Fruit fly (Drosophila melanogaster) whole organism, embryonic: ENCODE measurements around the gene mRpL39.

Experiments
- CG10147 ChIP-seq: fragments of 200-800 bp; sonication (Bioruptor generic); optimal IDR thresholded peaks from 2 replicates; lab custom pipeline; 2019; ENCODE audit warnings: missing biosample characterization, mild to moderate bottlenecking, missing genetic modification characterization, moderate library complexity
- CG10979 ChIP-seq: fragments of 200-800 bp; sonication (Bioruptor generic); optimal IDR thresholded peaks from 2 replicates; lab custom pipeline; 2018; ENCODE audit warnings: missing biosample characterization, mild to moderate bottlenecking, missing genetic modification characterization, moderate library complexity
- CG11504 ChIP-seq: fragments of 200-800 bp; sonication (Bioruptor generic); optimal IDR thresholded peaks from 3 replicates; lab custom pipeline; 2019; ENCODE audit warnings: missing biosample characterization, mild to moderate bottlenecking, missing genetic modification characterization, moderate library complexity
- CG11695 ChIP-seq: fragments of 200-800 bp; sonication (Bioruptor generic); IDR thresholded peaks from 3 replicates; pipeline ENCODE4 v1.3.6; 2022; ENCODE audit warnings: missing biosample characterization, missing genetic modification characterization
- CG1233 ChIP-seq: fragments of 200-800 bp; sonication (Bioruptor generic); optimal IDR thresholded peaks from 4 replicates; lab custom pipeline; 2018; ENCODE audit warnings: missing biosample characterization, mild to moderate bottlenecking, missing genetic modification characterization
- CG15269 ChIP-seq: fragments of 200-800 bp; sonication (Bioruptor generic); optimal IDR thresholded peaks from 2 replicates; lab custom pipeline; 2018; ENCODE audit warnings: missing biosample characterization, mild to moderate bottlenecking, missing genetic modification characterization, moderate library complexity
- CG17186 ChIP-seq: fragments of 200-800 bp; sonication (Bioruptor generic); optimal IDR thresholded peaks from 3 replicates; lab custom pipeline; 2017; ENCODE audit warnings: missing biosample characterization, missing genetic modification reagents, missing genetic modification characterization
- CG17359 ChIP-seq: fragments of 200-800 bp; sonication (Bioruptor generic); optimal IDR thresholded peaks from 3 replicates; lab custom pipeline; 2018; ENCODE audit warnings: missing biosample characterization, mild to moderate bottlenecking, missing genetic modification characterization, moderate library complexity
- CG17361 ChIP-seq: fragments of 200-800 bp; sonication (Bioruptor generic); IDR thresholded peaks from 3 replicates; pipeline ENCODE4 v1.3.6; 2022; ENCODE audit warnings: missing biosample characterization, missing genetic modification characterization
- CG2199 ChIP-seq: fragments of 200-800 bp; sonication (Bioruptor generic); IDR thresholded peaks from 3 replicates; pipeline ENCODE4 v1.3.6; 2022; ENCODE audit warnings: missing biosample characterization, missing genetic modification characterization
- CG30403 ChIP-seq: fragments of 200-800 bp; sonication (Bioruptor generic); optimal IDR thresholded peaks from 3 replicates; lab custom pipeline; 2016; ENCODE audit warnings: missing biosample characterization, missing genetic modification characterization
- CG31388 ChIP-seq: fragments of 200-800 bp; sonication (Bioruptor generic); optimal IDR thresholded peaks from 2 replicates; lab custom pipeline; 2016; ENCODE audit warnings: missing biosample characterization, missing genetic modification characterization
- CG3838 ChIP-seq: fragments of 200-800 bp; sonication (Bioruptor generic); optimal IDR thresholded peaks from 3 replicates; lab custom pipeline; 2016; ENCODE audit warnings: missing biosample characterization, missing genetic modification characterization
- CG7357 ChIP-seq: fragments of 200-800 bp; sonication (Bioruptor generic); IDR thresholded peaks from 3 replicates; pipeline ENCODE4 v1.3.6; 2022; ENCODE audit warnings: missing biosample characterization, missing genetic modification characterization
- CG8924 ChIP-seq: fragments of 200-800 bp; optimal IDR thresholded peaks from 3 replicates; lab custom pipeline; 2019; ENCODE audit warnings: missing biosample characterization, mild to moderate bottlenecking, missing genetic modification characterization, moderate library complexity
- CG9609 ChIP-seq: fragments of 200-800 bp; sonication (Bioruptor generic); optimal IDR thresholded peaks from 3 replicates; lab custom pipeline; 2016; ENCODE audit warnings: missing biosample characterization, missing genetic modification characterization
- CkIIα-i1 ChIP-seq: fragments of 200-800 bp; sonication (Bioruptor generic); IDR thresholded peaks from 2 replicates; pipeline ENCODE4 v1.3.6; 2022; ENCODE audit warnings: missing biosample characterization, missing genetic modification characterization
- Eip74EF ChIP-seq, 2 experiments: fragments of 200-800 bp in 1 of 2; fragments of >200 bp in 1 of 2; sonication (Bioruptor generic) in 1 of 2; optimal IDR thresholded peaks; 2 replicates each; lab custom pipeline; 2017 to 2019; ENCODE audit warnings: missing biosample characterization in 2 of 2, missing genetic modification characterization in 2 of 2, mild to moderate bottlenecking in 1 of 2, moderate library complexity in 1 of 2
- Ets97D ChIP-seq: fragments of 200-800 bp; sonication (Bioruptor generic); optimal IDR thresholded peaks from 3 replicates; lab custom pipeline; 2016; ENCODE audit warnings: missing biosample characterization, missing genetic modification characterization
- HLH4C ChIP-seq: fragments of 200-800 bp; sonication (Bioruptor generic); IDR thresholded peaks from 3 replicates; pipeline ENCODE4 v1.3.6; 2022; ENCODE audit warnings: missing biosample characterization, missing genetic modification characterization; ENCODE audit not compliant: partially characterized antibody
- Hr3 ChIP-seq: fragments of 200-800 bp; sonication (Bioruptor generic); optimal IDR thresholded peaks from 3 replicates; lab custom pipeline; 2016; ENCODE audit warnings: missing biosample characterization, missing genetic modification characterization
- Hr51 ChIP-seq, 2 experiments: fragments of 200-800 bp; sonication (Bioruptor generic); optimal IDR thresholded peaks; 2 replicates in 1 of 2; 3 replicates in 1 of 2; lab custom pipeline; 2016 to 2018; ENCODE audit warnings: missing biosample characterization in 2 of 2, missing genetic modification characterization in 2 of 2, mild to moderate bottlenecking in 1 of 2, moderate library complexity in 1 of 2
- Mrtf ChIP-seq: fragments of 200-800 bp; sonication (Bioruptor generic); IDR thresholded peaks from 3 replicates; pipeline ENCODE4 v1.3.6; 2022; ENCODE audit warnings: missing biosample characterization, missing genetic modification characterization
- Neu2 ChIP-seq: fragments of 200-800 bp; sonication (Bioruptor generic); optimal IDR thresholded peaks from 3 replicates; lab custom pipeline; 2016; ENCODE audit warnings: missing biosample characterization, missing genetic modification characterization, borderline replicate concordance
- Nf-YB ChIP-seq: fragments of 200-800 bp; sonication (Bioruptor generic); optimal IDR thresholded peaks from 3 replicates; lab custom pipeline; 2019; ENCODE audit warnings: missing biosample characterization, mild to moderate bottlenecking, missing genetic modification characterization, moderate library complexity
- Opbp ChIP-seq: fragments of 200-800 bp; sonication (Bioruptor generic); IDR thresholded peaks from 3 replicates; pipeline ENCODE4 v1.3.6; 2022; ENCODE audit warnings: missing biosample characterization, missing genetic modification characterization; ENCODE audit not compliant: partially characterized antibody
- Sox102F ChIP-seq: fragments of 200-800 bp; sonication (Bioruptor generic); optimal IDR thresholded peaks from 2 replicates; lab custom pipeline; 2018; ENCODE audit warnings: missing biosample characterization, mild to moderate bottlenecking, missing genetic modification characterization, moderate library complexity
- Taf1 ChIP-seq: fragments of 200-800 bp; sonication (Bioruptor generic); IDR thresholded peaks from 2 replicates; pipeline ENCODE4 v1.3.6; 2022; ENCODE audit warnings: missing biosample characterization, missing genetic modification characterization
- ab ChIP-seq: fragments of 200-800 bp; sonication (Bioruptor generic); optimal IDR thresholded peaks from 2 replicates; lab custom pipeline; 2016; ENCODE audit warnings: missing biosample characterization, missing genetic modification characterization
- ara ChIP-seq: fragments of 200-800 bp; sonication (Bioruptor generic); IDR thresholded peaks from 2 replicates; pipeline ENCODE4 v1.3.6; 2022; ENCODE audit warnings: missing biosample characterization, missing genetic modification characterization
- bigmax ChIP-seq: fragments of 200-800 bp; sonication (Bioruptor generic); optimal IDR thresholded peaks from 2 replicates; lab custom pipeline; 2018; ENCODE audit warnings: missing biosample characterization, mild to moderate bottlenecking, missing genetic modification characterization
- br ChIP-seq: fragments of >200 bp; optimal IDR thresholded peaks from 2 replicates; lab custom pipeline; 2017
- croc ChIP-seq: fragments of 200-800 bp; sonication (Bioruptor generic); conservative IDR thresholded peaks from 3 replicates; pipeline ENCODE4 v1.3.6; 2022; ENCODE audit warnings: missing biosample characterization, missing genetic modification characterization
- dati ChIP-seq: fragments of 200-800 bp; sonication (Bioruptor generic); IDR thresholded peaks from 2 replicates; pipeline ENCODE4 v1.3.6; 2022; ENCODE audit warnings: missing biosample characterization, missing genetic modification characterization
- en ChIP-seq: fragments of 200-800 bp; sonication (Bioruptor generic); optimal IDR thresholded peaks from 2 replicates; lab custom pipeline; 2016; ENCODE audit warnings: missing biosample characterization, missing genetic modification characterization
- gcm2 ChIP-seq: fragments of 200-800 bp; sonication (Bioruptor generic); optimal IDR thresholded peaks from 2 replicates; lab custom pipeline; 2016; ENCODE audit warnings: missing biosample characterization, missing genetic modification characterization
- gem ChIP-seq: fragments of 200-800 bp; sonication (Bioruptor generic); optimal IDR thresholded peaks from 2 replicates; lab custom pipeline; 2019; ENCODE audit warnings: missing biosample characterization, mild to moderate bottlenecking, missing genetic modification characterization, moderate library complexity
- gsb ChIP-seq: fragments of 200-800 bp; sonication (Bioruptor generic); IDR thresholded peaks from 2 replicates; pipeline ENCODE4 v1.3.6; 2022; ENCODE audit warnings: missing biosample characterization, missing genetic modification characterization
- hbn ChIP-seq: fragments of 200-800 bp; sonication (Bioruptor generic); IDR thresholded peaks from 2 replicates; pipeline ENCODE4 v1.3.6; 2022; ENCODE audit warnings: missing biosample characterization, missing genetic modification characterization; ENCODE audit not compliant: partially characterized antibody
- hth ChIP-seq: fragments of >200 bp; optimal IDR thresholded peaks from 2 replicates; lab custom pipeline; 2017; ENCODE audit warnings: inconsistent platforms
- lab ChIP-seq: fragments of 200-800 bp; sonication (Bioruptor generic); optimal IDR thresholded peaks from 3 replicates; lab custom pipeline; 2017; ENCODE audit warnings: missing biosample characterization, missing genetic modification characterization, mild to moderate bottlenecking, moderate library complexity, missing genetic modification reagents
- lov ChIP-seq, 2 experiments: fragments of 200-800 bp in 1 of 2; fragments of >200 bp in 1 of 2; sonication (Bioruptor generic) in 1 of 2; IDR thresholded peaks in 1 of 2; optimal IDR thresholded peaks in 1 of 2; 2 replicates in 1 of 2; 3 replicates in 1 of 2; pipeline versions ENCODE4 v1.3.6 to Lab custom; 2017 to 2022; ENCODE audit warnings: missing biosample characterization in 1 of 2, missing genetic modification characterization in 1 of 2
- nerfin-1 ChIP-seq: fragments of 200-800 bp; sonication (Bioruptor generic); optimal IDR thresholded peaks from 3 replicates; lab custom pipeline; 2019; ENCODE audit warnings: missing biosample characterization, mild to moderate bottlenecking, missing genetic modification characterization, moderate library complexity
- onecut ChIP-seq: fragments of 200-800 bp; sonication (Bioruptor generic); IDR thresholded peaks from 2 replicates; pipeline ENCODE4 v1.3.6; 2022; ENCODE audit warnings: missing biosample characterization, missing genetic modification characterization
- pita ChIP-seq: fragments of 200-800 bp; sonication (Bioruptor generic); optimal IDR thresholded peaks from 2 replicates; lab custom pipeline; 2017; ENCODE audit warnings: missing biosample characterization, mild to moderate bottlenecking, missing genetic modification characterization
- ro ChIP-seq: fragments of 200-800 bp; sonication (Bioruptor generic); IDR thresholded peaks from 2 replicates; pipeline ENCODE4 v1.3.6; 2022; ENCODE audit warnings: missing biosample characterization, missing genetic modification characterization
- sens ChIP-seq: fragments of 200-800 bp; sonication (Bioruptor generic); peaks from one replicate; lab custom pipeline; 2016; ENCODE audit warnings: missing biosample characterization, missing genetic modification characterization
- sqz ChIP-seq: fragments of 200-800 bp; sonication (Bioruptor generic); optimal IDR thresholded peaks from 3 replicates; lab custom pipeline; 2018; ENCODE audit warnings: missing biosample characterization, mild to moderate bottlenecking, missing genetic modification characterization
- stwl ChIP-seq: fragments of 200-800 bp; sonication (Bioruptor generic); optimal IDR thresholded peaks from 3 replicates; lab custom pipeline; 2018; ENCODE audit warnings: missing biosample characterization, mild to moderate bottlenecking, missing genetic modification characterization, moderate library complexity
- tgo ChIP-seq: fragments of 200-800 bp; sonication (Bioruptor generic); IDR thresholded peaks from 3 replicates; pipeline ENCODE4 v1.3.6; 2022; ENCODE audit warnings: missing biosample characterization, missing genetic modification characterization
- trem ChIP-seq: fragments of 200-800 bp; optimal IDR thresholded peaks from 3 replicates; lab custom pipeline; 2019; ENCODE audit warnings: missing biosample characterization, mild to moderate bottlenecking, missing genetic modification characterization, moderate library complexity

Gene mRpL39

dm6 chr3L:15009681-15010080 lies 10.2 kb upstream of the mRpL39 start (continued):
- TF ChIP-seq tgo (GFP tag; lab: Robert Waterston, UW) (no peak), Opbp (GFP tag; lab: Robert Waterston, UW) (no peak), Mrtf (GFP tag; lab: Robert Waterston, UW) (no peak), hbn (GFP tag; lab: Robert Waterston, UW) (no peak), CG30403 (GFP tag; lab: Kevin White, UChicago) (no peak), sqz (GFP tag; lab: Kevin White, UChicago) (no peak), CG3838 (GFP tag; lab: Kevin White, UChicago) (no peak), Nf-YB (GFP tag; lab: Kevin White, UChicago) (no peak), ab (GFP tag; lab: Kevin White, UChicago) (no peak), Sox102F (peak; percentile 56), Eip74EF (GFP tag; optimal IDR thresholded peaks at IDR 0.05; lab: Kevin White, UChicago) (no peak), onecut (GFP tag; lab: Robert Waterston, UW) (no peak), HLH4C (GFP tag; lab: Robert Waterston, UW) (no peak), CG10979 (tag; lab: Kevin White, UChicago) (no peak), CG10147 (GFP tag; lab: Kevin White, UChicago) (no peak), Taf1 (no peak), gcm2 (GFP tag; lab: Kevin White, UChicago) (no peak), Hr51 (GFP tag; optimal IDR thresholded peaks at IDR 0.05; lab: Kevin White, UChicago) (peak in 1 of 2 experiments; percentile 49), ro (no peak), croc (no peak), en (GFP tag; lab: Kevin White, UChicago) (no peak), CG8924 (tag; lab: Kevin White, UChicago) (no peak), hth (no peak), CG11504 (peak; percentile 38), CG2199 (GFP tag; lab: Robert Waterston, UW) (no peak), Neu2 (GFP tag; lab: Kevin White, UChicago) (no peak), sens (GFP tag; lab: Kevin White, UChicago) (peak; percentile 61), lov (optimal IDR thresholded peaks at IDR 0.05; lab: Kevin White, UChicago) (no peak), lov (GFP tag; IDR thresholded peaks at IDR 0.05; lab: Robert Waterston, UW) (no peak), pita (GFP tag; lab: Kevin White, UChicago) (no peak), trem (tag; lab: Kevin White, UChicago) (no peak), br (no peak), stwl (tag; lab: Kevin White, UChicago) (no peak), nerfin-1 (no peak), Ets97D (GFP tag; lab: Kevin White, UChicago) (no peak), gsb (GFP tag; lab: Robert Waterston, UW) (no peak), CG7357 (GFP tag; lab: Robert Waterston, UW) (no peak), bigmax (GFP tag; lab: Kevin White, UChicago) (no peak), gem (tag; lab: Kevin White, UChicago) (peak; percentile 37), CG31388 (no peak), CkIIα-i1 (GFP tag; lab: Robert Waterston, UW) (no peak), CG17359 (tag; lab: Kevin White, UChicago) (peak; percentile 26), CG15269 (tag; lab: Kevin White, UChicago) (no peak), lab (GFP tag; lab: Kevin White, UChicago) (no peak), CG11695 (GFP tag; lab: Robert Waterston, UW) (no peak), CG1233 (GFP tag; lab: Kevin White, UChicago) (no peak), dati (no peak), CG9609 (GFP tag; lab: Kevin White, UChicago) (no peak), CG17186 (GFP tag; lab: Kevin White, UChicago) (no peak), CG17361 (GFP tag; lab: Robert Waterston, UW) (no peak), ara (no peak), Hr3 (GFP tag; lab: Kevin White, UChicago) (no peak)
